Worm (Caenorhabditis elegans): Measurements from ENCODE around the gene glna-2.

ce11 chrII:8015483-8015938, 7.1 kb downstream of the glna-2 start:
- TF ChIP-seq scrt-1 (GFP tag; IDR thresholded peaks at IDR 0.05), result no peak
- no peak for TF ChIP-seq tbx-37 (GFP tag; conservative IDR thresholded peaks at IDR 0.05)
- no peak for TF ChIP-seq ama-1 (optimal IDR thresholded peaks at IDR 0.05)
- TF ChIP-seq hmg-4 (GFP tag; optimal IDR thresholded peaks at IDR 0.05), result no peak
- no peak for TF ChIP-seq hmbx-1 (tag; optimal IDR thresholded peaks at IDR 0.05)

Measured in whole organism, early embryonic.